Fruit fly (Drosophila melanogaster): Measurements from ENCODE around the gene CG31368.

The CG31368 gene

dm6 chr3R:11893197-11893596 is 10.6 kb downstream of the CG31368 start, which contains the start of gene Dnali1:
TSS of gene Dnali1 (minus strand) at chr3R:11893297.
- TF ChIP-seq fru (GFP tag; optimal IDR thresholded peaks at IDR 0.05) (no peak), sage (GFP tag; optimal IDR thresholded peaks at IDR 0.05) (no peak), dl (GFP tag; optimal IDR thresholded peaks at IDR 0.05; ENCODE audit: insufficient read depth in 1 of 2, partially characterized antibody in 2 of 2) (no peak), Hr78 (GFP tag; optimal IDR thresholded peaks at IDR 0.05) (no peak), lola (GFP tag; optimal IDR thresholded peaks at IDR 0.05) (no peak)

dm6 chr3R:11897282-11897681 is 14.7 kb downstream of the CG31368 start, which contains the start of gene CG34307:
TSS of gene CG34307 (plus strand) at chr3R:11897582.
- TF ChIP-seq brk (GFP tag; optimal IDR thresholded peaks at IDR 0.05) = no peak
- TF ChIP-seq Hr83 (GFP tag; optimal IDR thresholded peaks at IDR 0.05; ENCODE audit: poor library complexity, severe bottlenecking) = no peak
- TF ChIP-seq Jra (GFP tag; optimal IDR thresholded peaks at IDR 0.05) = no peak
- TF ChIP-seq psq (GFP tag; optimal IDR thresholded peaks at IDR 0.05) = no peak
- TF ChIP-seq foxo (GFP tag; optimal IDR thresholded peaks at IDR 0.05) = no peak
- TF ChIP-seq Vsx2 (GFP tag; optimal IDR thresholded peaks at IDR 0.05; ENCODE audit: partially characterized antibody) = no peak
- TF ChIP-seq sv (GFP tag; optimal IDR thresholded peaks at IDR 0.05) = no peak
- no peak for TF ChIP-seq CG9705 (GFP tag; optimal IDR thresholded peaks at IDR 0.05)
- no peak for TF ChIP-seq Sp1 (GFP tag; optimal IDR thresholded peaks at IDR 0.05)
- TF ChIP-seq dl (GFP tag; optimal IDR thresholded peaks at IDR 0.05; ENCODE audit: insufficient read depth in 1 of 2, partially characterized antibody in 2 of 2) = no peak
- no peak for TF ChIP-seq GATAd (GFP tag; optimal IDR thresholded peaks at IDR 0.05)
- TF ChIP-seq HLH106 (tag; optimal IDR thresholded peaks at IDR 0.05) = no peak
- TF ChIP-seq rgr (GFP tag; optimal IDR thresholded peaks at IDR 0.05) = no peak
- TF ChIP-seq Hr78 (GFP tag; optimal IDR thresholded peaks at IDR 0.05) = no peak
- TF ChIP-seq tai (GFP tag; optimal IDR thresholded peaks at IDR 0.05) = no peak
- TF ChIP-seq OdsH (GFP tag; optimal IDR thresholded peaks at IDR 0.05) = no peak
- no peak for TF ChIP-seq CG32264 (GFP tag; optimal IDR thresholded peaks at IDR 0.05)
- TF ChIP-seq fru (GFP tag; optimal IDR thresholded peaks at IDR 0.05) = no peak
- no peak for TF ChIP-seq dmrt93B (GFP tag; optimal IDR thresholded peaks at IDR 0.05)
- no peak for TF ChIP-seq Dif (GFP tag; optimal IDR thresholded peaks at IDR 0.05; ENCODE audit: partially characterized antibody)

dm6 chr3R:11902893-11903292 is 20.3 kb downstream of the CG31368 start:
- no peak for TF ChIP-seq tai (GFP tag; optimal IDR thresholded peaks at IDR 0.05)
- TF ChIP-seq Vsx2 (GFP tag; optimal IDR thresholded peaks at IDR 0.05; ENCODE audit: partially characterized antibody) = no peak
- TF ChIP-seq ey (GFP tag; optimal IDR thresholded peaks at IDR 0.05) = peak; percentile 51
- TF ChIP-seq OdsH (GFP tag; optimal IDR thresholded peaks at IDR 0.05) = peak; percentile 46
- TF ChIP-seq psq (GFP tag; optimal IDR thresholded peaks at IDR 0.05) = peak; percentile 26
- no peak for TF ChIP-seq pan (optimal IDR thresholded peaks at IDR 0.05)
- TF ChIP-seq Dfd (GFP tag; optimal IDR thresholded peaks at IDR 0.05) = no peak
- TF ChIP-seq Hnf4 (GFP tag; optimal IDR thresholded peaks at IDR 0.05) = peak; percentile 28
- peak; percentile 29 for TF ChIP-seq woc (GFP tag; optimal IDR thresholded peaks at IDR 0.05)
- TF ChIP-seq fru (GFP tag; optimal IDR thresholded peaks at IDR 0.05) = peak; percentile 59
- TF ChIP-seq lola (GFP tag; optimal IDR thresholded peaks at IDR 0.05) = no peak
- peak; percentile 19 for TF ChIP-seq HLH106 (tag; optimal IDR thresholded peaks at IDR 0.05)
- TF ChIP-seq h (GFP tag; optimal IDR thresholded peaks at IDR 0.05) = peak; percentile 49
- TF ChIP-seq CG32264 (GFP tag; optimal IDR thresholded peaks at IDR 0.05) = no peak

- TF ChIP-seq Hr83 (GFP tag; optimal IDR thresholded peaks at IDR 0.05; ENCODE audit: poor library complexity, severe bottlenecking) (no peak), Abd-B (GFP tag; optimal IDR thresholded peaks at IDR 0.05) (no peak), psq (GFP tag; optimal IDR thresholded peaks at IDR 0.05) (peak; percentile 39), GATAd (GFP tag; optimal IDR thresholded peaks at IDR 0.05) (no peak), usp (GFP tag; optimal IDR thresholded peaks at IDR 0.05) (no peak), Hnf4 (GFP tag; optimal IDR thresholded peaks at IDR 0.05) (peak; percentile 37), foxo (GFP tag; optimal IDR thresholded peaks at IDR 0.05) (peak in 1 of 2 experiments; percentile 67), Hr78 (GFP tag; optimal IDR thresholded peaks at IDR 0.05) (no peak), ey (GFP tag; optimal IDR thresholded peaks at IDR 0.05) (peak; percentile 58), CG9705 (GFP tag; optimal IDR thresholded peaks at IDR 0.05) (no peak), pan (optimal IDR thresholded peaks at IDR 0.05) (no peak), dl (GFP tag; optimal IDR thresholded peaks at IDR 0.05; ENCODE audit: insufficient read depth in 1 of 2, partially characterized antibody in 2 of 2) (no peak), tai (GFP tag; optimal IDR thresholded peaks at IDR 0.05) (no peak), HLH106 (tag; optimal IDR thresholded peaks at IDR 0.05) (peak; percentile 44), Dif (GFP tag; optimal IDR thresholded peaks at IDR 0.05; ENCODE audit: partially characterized antibody) (no peak), jim (GFP tag; optimal IDR thresholded peaks at IDR 0.05) (no peak), Vsx2 (GFP tag; optimal IDR thresholded peaks at IDR 0.05; ENCODE audit: partially characterized antibody) (no peak), dsf (GFP tag; optimal IDR thresholded peaks at IDR 0.05; ENCODE audit: borderline replicate concordance) (no peak), Rel (GFP tag; optimal IDR thresholded peaks at IDR 0.05) (no peak), Rel (tag; optimal IDR thresholded peaks at IDR 0.05) (no peak), Myc (optimal IDR thresholded peaks at IDR 0.05) (no peak), Sp1 (GFP tag; optimal IDR thresholded peaks at IDR 0.05) (peak; percentile 39), dmrt93B (GFP tag; optimal IDR thresholded peaks at IDR 0.05) (no peak), rgr (GFP tag; optimal IDR thresholded peaks at IDR 0.05) (peak; percentile 59), br (GFP tag; optimal IDR thresholded peaks at IDR 0.05) (no peak), fru (GFP tag; optimal IDR thresholded peaks at IDR 0.05) (peak; percentile 66), sv (GFP tag; optimal IDR thresholded peaks at IDR 0.05) (no peak), Dfd (GFP tag; optimal IDR thresholded peaks at IDR 0.05) (no peak), lola (GFP tag; optimal IDR thresholded peaks at IDR 0.05) (no peak), sage (GFP tag; optimal IDR thresholded peaks at IDR 0.05) (no peak), brk (GFP tag; optimal IDR thresholded peaks at IDR 0.05) (no peak), CrebA (GFP tag; optimal IDR thresholded peaks at IDR 0.05; ENCODE audit: borderline replicate concordance) (no peak), OdsH (GFP tag; optimal IDR thresholded peaks at IDR 0.05) (peak; percentile 24), woc (GFP tag; optimal IDR thresholded peaks at IDR 0.05) (peak; percentile 24), Jra (GFP tag; optimal IDR thresholded peaks at IDR 0.05) (no peak), CG32264 (GFP tag; optimal IDR thresholded peaks at IDR 0.05) (peak; percentile 18), N (GFP tag; optimal IDR thresholded peaks at IDR 0.05) (no peak)
Observed at dm6 chr3R:11920605-11921004, 38.0 kb downstream of the CG31368 start.
